Fruit fly (Drosophila melanogaster) whole organism, wandering third instar larva: ENCODE measurements around the gene Ect3.

Experiments
- N ChIP-seq: fragments of >200 bp; optimal IDR thresholded peaks from 2 replicates; lab custom pipeline; 2018; ENCODE audit warnings: missing biosample characterization, missing external identifiers, missing genetic modification characterization
- h ChIP-seq: fragments of 200-800 bp; sonication (Bioruptor generic); optimal IDR thresholded peaks from 3 replicates; lab custom pipeline; 2016; ENCODE audit warnings: missing biosample characterization, mild to moderate bottlenecking, missing genetic modification characterization
- lola ChIP-seq: fragments of >200 bp; optimal IDR thresholded peaks from 2 replicates; lab custom pipeline; 2017; ENCODE audit warnings: missing biosample characterization, missing genetic modification characterization
- psq ChIP-seq: fragments of 200-800 bp; sonication (Bioruptor generic); optimal IDR thresholded peaks from 3 replicates; lab custom pipeline; 2017; ENCODE audit warnings: missing biosample characterization, mild to moderate bottlenecking, missing genetic modification characterization, moderate library complexity
- rgr ChIP-seq: fragments of 200-800 bp; sonication (Bioruptor generic); optimal IDR thresholded peaks from 3 replicates; lab custom pipeline; 2016; ENCODE audit warnings: missing biosample characterization, mild to moderate bottlenecking, missing genetic modification characterization
- usp ChIP-seq: fragments of >200 bp; optimal IDR thresholded peaks from 2 replicates; lab custom pipeline; 2017; ENCODE audit warnings: missing biosample characterization, missing genetic modification characterization

- peak; percentile 65 for TF ChIP-seq h (GFP tag; lab: Kevin White, UChicago)
- no peak for TF ChIP-seq usp (GFP tag; lab: Kevin White, UChicago)
- TF ChIP-seq rgr (GFP tag; lab: Kevin White, UChicago), result peak; percentile 64
- peak; percentile 29 for TF ChIP-seq psq (GFP tag; lab: Kevin White, UChicago)
- no peak for TF ChIP-seq N (GFP tag; lab: Kevin White, UChicago)
- no peak for TF ChIP-seq lola (GFP tag; lab: Kevin White, UChicago)
These were observed 19.1 kb upstream of the Ect3 start, which contains the start of gene CG18547 for dm6 chr3R:11979879-11980571.
